Fruit fly (Drosophila melanogaster) whole organism, embryonic: ENCODE results near the gene Ir7g.
A peak's percentile ranks its signal among the peaks of the same experiment; 100 is the strongest.

ENCODE experiments used
- Abd-B ChIP-seq: fragments of 200-800 bp; sonication (Bioruptor generic); optimal IDR thresholded peaks from 2 replicates; lab custom pipeline; 2018; ENCODE audit warnings: missing biosample characterization, mild to moderate bottlenecking, missing genetic modification characterization, moderate library complexity
- CG10565 ChIP-seq: fragments of 200-800 bp; sonication (Bioruptor generic); optimal IDR thresholded peaks from 3 replicates; lab custom pipeline; 2016; ENCODE audit warnings: missing biosample characterization, mild to moderate bottlenecking, missing genetic modification characterization
- CG10979 ChIP-seq: fragments of 200-800 bp; sonication (Bioruptor generic); optimal IDR thresholded peaks from 2 replicates; lab custom pipeline; 2018; ENCODE audit warnings: missing biosample characterization, mild to moderate bottlenecking, missing genetic modification characterization, moderate library complexity
- CG11093 ChIP-seq: fragments of 200-800 bp; sonication (Bioruptor generic); IDR thresholded peaks from 3 replicates; pipeline ENCODE4 v1.3.6; 2022; ENCODE audit warnings: missing biosample characterization, missing genetic modification characterization
- CG12155 ChIP-seq: fragments of 200-800 bp; sonication (Bioruptor generic); optimal IDR thresholded peaks from 3 replicates; lab custom pipeline; 2016; ENCODE audit warnings: missing biosample characterization, missing genetic modification characterization
- CG14965 ChIP-seq: fragments of 200-800 bp; sonication (Bioruptor generic); optimal IDR thresholded peaks from 2 replicates; lab custom pipeline; 2016; ENCODE audit warnings: missing biosample characterization, missing genetic modification characterization, borderline replicate concordance
- CG15011 ChIP-seq: fragments of 200-800 bp; sonication (Bioruptor generic); optimal IDR thresholded peaks from 3 replicates; lab custom pipeline; 2018; ENCODE audit warnings: missing biosample characterization, mild to moderate bottlenecking, missing genetic modification characterization
- CG15073 ChIP-seq: fragments of 200-800 bp; sonication (Bioruptor generic); optimal IDR thresholded peaks from 2 replicates; lab custom pipeline; 2016; ENCODE audit warnings: missing biosample characterization, missing genetic modification characterization
- CG15601 ChIP-seq: fragments of 200-800 bp; sonication (Bioruptor generic); optimal IDR thresholded peaks from 3 replicates; lab custom pipeline; 2019; ENCODE audit warnings: missing biosample characterization, mild to moderate bottlenecking, missing genetic modification characterization, moderate library complexity
- CG15696 ChIP-seq: fragments of 200-800 bp; sonication (Bioruptor generic); optimal IDR thresholded peaks from 2 replicates; lab custom pipeline; 2019; ENCODE audit warnings: missing biosample characterization, mild to moderate bottlenecking, missing genetic modification characterization, moderate library complexity
- CG17385 ChIP-seq: fragments of 200-800 bp; sonication (Bioruptor generic); optimal IDR thresholded peaks from 3 replicates; lab custom pipeline; 2018; ENCODE audit warnings: missing biosample characterization, mild to moderate bottlenecking, missing genetic modification characterization
- CG2116 ChIP-seq: fragments of 200-800 bp; sonication (Bioruptor generic); optimal IDR thresholded peaks from 3 replicates; lab custom pipeline; 2018; ENCODE audit warnings: missing biosample characterization, mild to moderate bottlenecking, missing genetic modification characterization
- CG4404 ChIP-seq: fragments of 200-800 bp; sonication (Bioruptor generic); IDR thresholded peaks from 2 replicates; pipeline ENCODE4 v1.3.6; 2022; ENCODE audit warnings: missing biosample characterization, missing genetic modification characterization
- CG6175 ChIP-seq: fragments of 200-800 bp; sonication (Bioruptor generic); IDR thresholded peaks from 3 replicates; pipeline ENCODE4 v1.3.6; 2022; ENCODE audit warnings: missing biosample characterization, missing genetic modification characterization
- CG7372 ChIP-seq: fragments of 200-800 bp; sonication (Bioruptor generic); IDR thresholded peaks from 2 replicates; pipeline ENCODE4 v1.3.6; 2022; ENCODE audit warnings: missing biosample characterization, missing genetic modification characterization
- CG7745 ChIP-seq: fragments of 200-800 bp; sonication (Bioruptor generic); optimal IDR thresholded peaks from 2 replicates; lab custom pipeline; 2018; ENCODE audit warnings: missing biosample characterization, mild to moderate bottlenecking, missing genetic modification characterization, moderate library complexity
- CG8478 ChIP-seq: fragments of >200 bp; optimal IDR thresholded peaks from 2 replicates; lab custom pipeline; 2018
- CHES-1-like ChIP-seq: fragments of 200-800 bp; sonication (Bioruptor generic); optimal IDR thresholded peaks from 2 replicates; lab custom pipeline; 2016; ENCODE audit warnings: missing biosample characterization, missing genetic modification characterization
- CkIIα-i1 ChIP-seq: fragments of 200-800 bp; sonication (Bioruptor generic); IDR thresholded peaks from 2 replicates; pipeline ENCODE4 v1.3.6; 2022; ENCODE audit warnings: missing biosample characterization, missing genetic modification characterization
- CrebB ChIP-seq: fragments of 200-800 bp; sonication (Bioruptor generic); optimal IDR thresholded peaks from 3 replicates; lab custom pipeline; 2018; ENCODE audit warnings: missing biosample characterization, mild to moderate bottlenecking, missing genetic modification characterization
- Dad ChIP-seq: fragments of 200-800 bp; sonication (Bioruptor generic); optimal IDR thresholded peaks from 3 replicates; lab custom pipeline; 2016; ENCODE audit warnings: missing biosample characterization, missing genetic modification characterization
- Dip2 ChIP-seq: fragments of 200-800 bp; sonication (Bioruptor generic); IDR thresholded peaks from 2 replicates; pipeline ENCODE4 v1.3.6; 2022; ENCODE audit warnings: missing biosample characterization, missing genetic modification characterization
- Dip3 ChIP-seq: fragments of 200-800 bp; sonication (Bioruptor generic); optimal IDR thresholded peaks from 3 replicates; lab custom pipeline; 2016; ENCODE audit warnings: missing biosample characterization, missing genetic modification characterization
- ERR ChIP-seq: fragments of 200-800 bp; sonication (Bioruptor generic); optimal IDR thresholded peaks from 2 replicates; lab custom pipeline; 2016; ENCODE audit warnings: missing biosample characterization, missing genetic modification characterization
- Ets65A ChIP-seq: fragments of 200-800 bp; sonication (Bioruptor generic); peaks from one replicate; lab custom pipeline; 2016; ENCODE audit warnings: missing biosample characterization, missing genetic modification characterization
- Jarid2 ChIP-seq: fragments of 200-800 bp; sonication (Bioruptor generic); optimal IDR thresholded peaks from 3 replicates; lab custom pipeline; 2017; ENCODE audit warnings: mild to moderate bottlenecking, missing biosample characterization, missing genetic modification reagents, missing genetic modification characterization
- MESR4 ChIP-seq: fragments of 200-800 bp; sonication (Bioruptor generic); optimal IDR thresholded peaks from 2 replicates; lab custom pipeline; 2018; ENCODE audit warnings: missing biosample characterization, mild to moderate bottlenecking, missing genetic modification characterization, moderate library complexity
- Oaz ChIP-seq: fragments of 200-800 bp; sonication (Bioruptor generic); IDR thresholded peaks from 2 replicates; pipeline ENCODE4 v1.3.6; 2022; ENCODE audit warnings: missing biosample characterization, missing genetic modification characterization
- Optix ChIP-seq: fragments of 200-800 bp; sonication (Bioruptor generic); IDR thresholded peaks from 3 replicates; pipeline ENCODE4 v1.3.6; 2022; ENCODE audit warnings: missing biosample characterization, missing genetic modification characterization
- PHDP ChIP-seq: fragments of 200-800 bp; sonication (Bioruptor generic); optimal IDR thresholded peaks from 3 replicates; lab custom pipeline; 2018; ENCODE audit warnings: missing biosample characterization, mild to moderate bottlenecking, missing genetic modification characterization, moderate library complexity
- Pdp1 ChIP-seq, 2 experiments: fragments of 200-800 bp; sonication (Bioruptor generic); optimal IDR thresholded peaks; 3 replicates each; lab custom pipeline; 2016; ENCODE audit warnings: missing biosample characterization in 2 of 2, missing genetic modification characterization in 2 of 2, mild to moderate bottlenecking in 1 of 2, moderate library complexity in 1 of 2
- Sin3A ChIP-seq: fragments of >200 bp; optimal IDR thresholded peaks from 2 replicates; lab custom pipeline; 2018
- bowl ChIP-seq: fragments of 200-800 bp; sonication (Bioruptor generic); IDR thresholded peaks from 2 replicates; pipeline ENCODE4 v1.3.6; 2022; ENCODE audit warnings: missing biosample characterization, missing genetic modification characterization
- chif ChIP-seq, 2 experiments: fragments of 200-800 bp; sonication (Bioruptor generic); optimal IDR thresholded peaks; 3 replicates each; lab custom pipeline; 2016; ENCODE audit warnings: missing biosample characterization in 2 of 2, missing genetic modification characterization in 2 of 2
- crc ChIP-seq: fragments of 200-800 bp; sonication (Bioruptor generic); optimal IDR thresholded peaks from 2 replicates; lab custom pipeline; 2016; ENCODE audit warnings: missing biosample characterization, missing genetic modification characterization
- ewg ChIP-seq: fragments of 200-800 bp; sonication (Bioruptor generic); optimal IDR thresholded peaks from 3 replicates; lab custom pipeline; 2017; ENCODE audit warnings: mild to moderate bottlenecking, missing biosample characterization, missing genetic modification reagents, missing genetic modification characterization
- exex ChIP-seq: fragments of 200-800 bp; sonication (Bioruptor generic); optimal IDR thresholded peaks from 4 replicates; lab custom pipeline; 2018; ENCODE audit warnings: missing biosample characterization, mild to moderate bottlenecking, missing genetic modification characterization, moderate library complexity
- gcm2 ChIP-seq: fragments of 200-800 bp; sonication (Bioruptor generic); optimal IDR thresholded peaks from 2 replicates; lab custom pipeline; 2016; ENCODE audit warnings: missing biosample characterization, missing genetic modification characterization
- h ChIP-seq: fragments of >200 bp; optimal IDR thresholded peaks from 2 replicates; lab custom pipeline; 2017
- ham ChIP-seq: fragments of 200-800 bp; sonication (Bioruptor generic); IDR thresholded peaks from 2 replicates; pipeline ENCODE4 v1.3.6; 2022; ENCODE audit warnings: missing biosample characterization, missing genetic modification characterization
- lmd ChIP-seq: fragments of 200-800 bp; sonication (Bioruptor generic); IDR thresholded peaks from 2 replicates; pipeline ENCODE4 v1.3.6; 2022; ENCODE audit warnings: missing biosample characterization, missing genetic modification characterization
- nmo ChIP-seq: fragments of 200-800 bp; sonication (Bioruptor generic); optimal IDR thresholded peaks from 2 replicates; lab custom pipeline; 2018; ENCODE audit warnings: missing biosample characterization, mild to moderate bottlenecking, missing genetic modification characterization, moderate library complexity
- p53 ChIP-seq: fragments of 200-800 bp; sonication (Bioruptor generic); optimal IDR thresholded peaks from 2 replicates; lab custom pipeline; 2016; ENCODE audit warnings: missing biosample characterization, missing genetic modification characterization
- sd ChIP-seq: fragments of 200-800 bp; sonication (Bioruptor generic); optimal IDR thresholded peaks from 3 replicates; lab custom pipeline; 2018; ENCODE audit warnings: missing biosample characterization, mild to moderate bottlenecking, missing genetic modification characterization, moderate library complexity
- slbo ChIP-seq: fragments of 200-800 bp; sonication (Bioruptor generic); IDR thresholded peaks from 2 replicates; pipeline ENCODE4 v1.3.6; 2022; ENCODE audit warnings: missing biosample characterization, missing genetic modification characterization
- sna ChIP-seq: fragments of 200-800 bp; sonication (Bioruptor generic); IDR thresholded peaks from 2 replicates; pipeline ENCODE4 v1.3.6; 2022; ENCODE audit warnings: missing biosample characterization, missing genetic modification characterization; ENCODE audit not compliant: partially characterized antibody
- tin ChIP-seq: fragments of 200-800 bp; sonication (Bioruptor generic); optimal IDR thresholded peaks from 3 replicates; lab custom pipeline; 2016; ENCODE audit warnings: missing biosample characterization, missing genetic modification characterization
- tll ChIP-seq, 2 experiments: fragments of 200-800 bp in 1 of 2; fragments of >200 bp in 1 of 2; sonication (Bioruptor generic) in 1 of 2; optimal IDR thresholded peaks; 2 replicates each; lab custom pipeline; 2017 to 2019; ENCODE audit warnings: missing biosample characterization in 2 of 2, missing genetic modification characterization in 2 of 2, mild to moderate bottlenecking in 1 of 2, moderate library complexity in 1 of 2
- unc-4 ChIP-seq: fragments of 200-800 bp; sonication (Bioruptor generic); IDR thresholded peaks from 2 replicates; pipeline ENCODE4 v1.3.6; 2022; ENCODE audit warnings: missing biosample characterization, missing genetic modification characterization; ENCODE audit not compliant: partially characterized antibody
- vfl ChIP-seq: fragments of 200-800 bp; sonication (Bioruptor generic); optimal IDR thresholded peaks from 2 replicates; lab custom pipeline; 2016; ENCODE audit warnings: missing biosample characterization, missing genetic modification characterization
- vnd ChIP-seq: fragments of 200-800 bp; sonication (Bioruptor generic); IDR thresholded peaks from 3 replicates; pipeline ENCODE4 v1.3.6; 2022; ENCODE audit warnings: missing biosample characterization, missing genetic modification characterization; ENCODE audit not compliant: partially characterized antibody

Gene Ir7g

DNA sequence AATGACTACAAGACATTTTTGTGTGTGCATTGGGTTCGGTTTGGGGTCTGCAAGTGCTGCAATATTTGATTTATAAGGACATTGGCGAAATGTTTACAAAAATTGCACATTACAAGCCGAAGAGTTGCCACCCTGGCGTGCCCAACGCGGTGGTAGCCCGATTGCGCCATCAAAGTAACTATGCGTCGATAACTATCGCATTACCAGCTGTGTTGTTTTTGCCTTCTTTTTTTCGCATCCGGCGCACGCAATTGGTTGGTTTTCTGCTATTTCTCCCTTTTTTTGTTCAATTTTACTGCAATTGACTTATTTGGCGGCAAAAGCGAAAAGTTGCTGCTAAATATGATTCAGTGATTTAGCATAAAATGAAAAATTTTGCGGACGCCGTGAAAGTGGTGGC is 50.2 kb downstream of the Ir7g start, which contains the start of gene RpS14b (continued):
- TF ChIP-seq vnd (GFP tag; lab: Robert Waterston, UW) (peak; percentile 66), CG10565 (GFP tag; lab: Kevin White, UChicago) (no peak), CG10979 (tag; lab: Kevin White, UChicago) (peak; percentile 25), CG7372 (GFP tag; lab: Robert Waterston, UW) (peak; percentile 46; the same call in 1 of the 2 replicates), vfl (GFP tag; lab: Kevin White, UChicago) (peak; percentile 35), CkIIα-i1 (GFP tag; lab: Robert Waterston, UW) (0 out of 2 replicates have a peak, but pooled peaks have one; percentile 26), CG4404 (no peak), CHES-1-like (peak; percentile 77), Dad (GFP tag; lab: Kevin White, UChicago) (peak; percentile 45), crc (GFP tag; lab: Kevin White, UChicago) (peak; percentile 35), CG15696 (tag; lab: Kevin White, UChicago) (no peak), Sin3A (peak; percentile 46), lmd (GFP tag; lab: Robert Waterston, UW) (no peak; the same call in 1 of the 2 replicates), CG14965 (GFP tag; lab: Kevin White, UChicago) (no peak), h (lab: Kevin White, UChicago) (no peak), CG6175 (GFP tag; lab: Robert Waterston, UW) (peak; percentile 60; the same call in 1 of the 3 replicates), CG8478 (lab: Kevin White, UChicago) (no peak), sna (GFP tag; lab: Robert Waterston, UW) (no peak; the same call in 1 of the 2 replicates), CG17385 (peak; percentile 66), ham (no peak; the same call in 1 of the 2 replicates), Optix (GFP tag; lab: Robert Waterston, UW) (0 out of 3 replicates have a peak, but pooled peaks have one; percentile 40), PHDP (tag; lab: Kevin White, UChicago) (peak; percentile 51), Ets65A (GFP tag; lab: Kevin White, UChicago) (peak; percentile 86), Oaz (GFP tag; lab: Robert Waterston, UW) (peak; percentile 52), tin (GFP tag; lab: Kevin White, UChicago) (peak; percentile 45), CG12155 (no peak), CG11093 (GFP tag; lab: Robert Waterston, UW) (no peak), CG15073 (GFP tag; lab: Kevin White, UChicago) (no peak), exex (tag; lab: Kevin White, UChicago) (no peak), CG15011 (peak; percentile 31), Dip3 (GFP tag; lab: Kevin White, UChicago) (peak; percentile 57), Abd-B (GFP tag; lab: Kevin White, UChicago) (no peak), unc-4 (GFP tag; lab: Robert Waterston, UW) (peak; percentile 79), gcm2 (GFP tag; lab: Kevin White, UChicago) (peak; percentile 55), bowl (no peak), Dip2 (no peak), CG15601 (peak; percentile 16), CG2116 (GFP tag; lab: Kevin White, UChicago) (peak; percentile 98), MESR4 (GFP tag; lab: Kevin White, UChicago) (peak; percentile 49), CrebB (tag; lab: Kevin White, UChicago) (peak; percentile 72), ERR (GFP tag; lab: Kevin White, UChicago) (peak; percentile 19), CG7745 (tag; lab: Kevin White, UChicago) (no peak), slbo (GFP tag; lab: Robert Waterston, UW) (peak; percentile 75), Pdp1 (GFP tag; optimal IDR thresholded peaks at IDR 0.05; lab: Kevin White, UChicago) (peak; percentile 31 to 68), nmo (peak; percentile 30), ewg (peak; percentile 59), chif (GFP tag; optimal IDR thresholded peaks at IDR 0.05; lab: Kevin White, UChicago) (peak; percentile 5 to 52), Jarid2 (GFP tag; lab: Kevin White, UChicago) (peak; percentile 29), tll (GFP tag; optimal IDR thresholded peaks at IDR 0.05; lab: Kevin White, UChicago) (no peak), p53 (GFP tag; lab: Kevin White, UChicago) (peak; percentile 23), sd (tag; lab: Kevin White, UChicago) (peak; percentile 21)
